Fruit fly (Drosophila melanogaster) whole organism, embryonic: ENCODE measurements around the gene Paf-AHalpha.

Experiments used
- Abd-B ChIP-seq: fragments of 200-800 bp; sonication (Bioruptor generic); optimal IDR thresholded peaks from 2 replicates; lab custom pipeline; 2018; ENCODE audit warnings: missing biosample characterization, mild to moderate bottlenecking, missing genetic modification characterization, moderate library complexity
- B-H2 ChIP-seq: fragments of 200-800 bp; sonication (Bioruptor generic); optimal IDR thresholded peaks from 2 replicates; lab custom pipeline; 2018; ENCODE audit warnings: missing biosample characterization, mild to moderate bottlenecking, missing genetic modification characterization
- CG10267 ChIP-seq: fragments of 200-800 bp; sonication (Bioruptor generic); optimal IDR thresholded peaks from 2 replicates; lab custom pipeline; 2018; ENCODE audit warnings: missing biosample characterization, mild to moderate bottlenecking, missing genetic modification characterization, moderate library complexity
- CG10274 ChIP-seq: fragments of 200-800 bp; sonication (Bioruptor generic); optimal IDR thresholded peaks from 3 replicates; lab custom pipeline; 2017; ENCODE audit warnings: missing biosample characterization, mild to moderate bottlenecking, missing genetic modification characterization
- CG11560 ChIP-seq: fragments of 200-800 bp; sonication (Bioruptor generic); IDR thresholded peaks from 3 replicates; pipeline ENCODE4 v1.3.6; 2022; ENCODE audit warnings: missing biosample characterization, missing genetic modification characterization
- CG15479 ChIP-seq: fragments of 200-800 bp; sonication (Bioruptor generic); optimal IDR thresholded peaks from 3 replicates; lab custom pipeline; 2019; ENCODE audit warnings: missing biosample characterization, mild to moderate bottlenecking, missing genetic modification characterization, moderate library complexity
- CG18619 ChIP-seq: fragments of 200-800 bp; sonication (Bioruptor generic); optimal IDR thresholded peaks from 3 replicates; lab custom pipeline; 2017; ENCODE audit warnings: missing biosample characterization, mild to moderate bottlenecking, missing genetic modification characterization
- CG2120 ChIP-seq: fragments of 200-800 bp; sonication (Bioruptor generic); optimal IDR thresholded peaks from 3 replicates; lab custom pipeline; 2016; ENCODE audit warnings: missing biosample characterization, missing genetic modification characterization
- CG31224 ChIP-seq: fragments of 200-800 bp; sonication (Bioruptor generic); IDR thresholded peaks from 2 replicates; pipeline ENCODE4 v1.3.6; 2022; ENCODE audit warnings: missing biosample characterization, missing genetic modification characterization
- CG31388 ChIP-seq: fragments of 200-800 bp; sonication (Bioruptor generic); optimal IDR thresholded peaks from 2 replicates; lab custom pipeline; 2016; ENCODE audit warnings: missing biosample characterization, missing genetic modification characterization
- CG34376 ChIP-seq: fragments of 200-800 bp; sonication (Bioruptor generic); optimal IDR thresholded peaks from 2 replicates; lab custom pipeline; 2018; ENCODE audit warnings: missing biosample characterization, mild to moderate bottlenecking, missing genetic modification characterization
- CG3847 ChIP-seq: fragments of 200-800 bp; sonication (Bioruptor generic); IDR thresholded peaks from 2 replicates; pipeline ENCODE4 v1.3.6; 2022; ENCODE audit warnings: missing biosample characterization, missing genetic modification characterization
- CG3995 ChIP-seq: fragments of 200-800 bp; sonication (Bioruptor generic); optimal IDR thresholded peaks from 3 replicates; lab custom pipeline; 2016; ENCODE audit warnings: missing biosample characterization, missing genetic modification characterization
- CG4707 ChIP-seq: fragments of 200-800 bp; sonication (Bioruptor generic); optimal IDR thresholded peaks from 2 replicates; lab custom pipeline; 2018; ENCODE audit warnings: missing biosample characterization, mild to moderate bottlenecking, missing genetic modification characterization, moderate library complexity
- CG6791 ChIP-seq: fragments of 200-800 bp; sonication (Bioruptor generic); IDR thresholded peaks from 3 replicates; pipeline ENCODE4 v1.3.6; 2022; ENCODE audit warnings: missing biosample characterization, missing genetic modification characterization; ENCODE audit not compliant: partially characterized antibody
- CG7271 ChIP-seq: fragments of 200-800 bp; sonication (Bioruptor generic); optimal IDR thresholded peaks from 2 replicates; lab custom pipeline; 2018; ENCODE audit warnings: missing biosample characterization, mild to moderate bottlenecking, missing genetic modification characterization, moderate library complexity
- CG7372 ChIP-seq: fragments of 200-800 bp; sonication (Bioruptor generic); IDR thresholded peaks from 2 replicates; pipeline ENCODE4 v1.3.6; 2022; ENCODE audit warnings: missing biosample characterization, missing genetic modification characterization
- CG7556 ChIP-seq: fragments of 200-800 bp; sonication (Bioruptor generic); optimal IDR thresholded peaks from 2 replicates; lab custom pipeline; 2017; ENCODE audit warnings: missing biosample characterization, mild to moderate bottlenecking, missing genetic modification characterization
- CG7786 ChIP-seq: fragments of 200-800 bp; sonication (Bioruptor generic); optimal IDR thresholded peaks from 2 replicates; lab custom pipeline; 2016; ENCODE audit warnings: missing biosample characterization, missing genetic modification characterization
- CG8924 ChIP-seq: fragments of 200-800 bp; optimal IDR thresholded peaks from 3 replicates; lab custom pipeline; 2019; ENCODE audit warnings: missing biosample characterization, mild to moderate bottlenecking, missing genetic modification characterization, moderate library complexity
- ERR ChIP-seq: fragments of 200-800 bp; sonication (Bioruptor generic); optimal IDR thresholded peaks from 2 replicates; lab custom pipeline; 2016; ENCODE audit warnings: missing biosample characterization, missing genetic modification characterization
- HmgZ ChIP-seq: fragments of 200-800 bp; sonication (Bioruptor generic); optimal IDR thresholded peaks from 2 replicates; lab custom pipeline; 2018; ENCODE audit warnings: missing biosample characterization, mild to moderate bottlenecking, missing genetic modification characterization
- Med ChIP-seq: fragments of 200-800 bp; sonication (Bioruptor generic); peaks from one replicate; lab custom pipeline; 2016; ENCODE audit warnings: missing biosample characterization, missing genetic modification characterization, mild to moderate bottlenecking, inconsistent platforms, moderate library complexity
- Pdp1 ChIP-seq, 2 experiments: fragments of 200-800 bp; sonication (Bioruptor generic); optimal IDR thresholded peaks; 3 replicates each; lab custom pipeline; 2016; ENCODE audit warnings: missing biosample characterization in 2 of 2, missing genetic modification characterization in 2 of 2, mild to moderate bottlenecking in 1 of 2, moderate library complexity in 1 of 2
- Scr ChIP-seq: fragments of 200-800 bp; sonication (Bioruptor generic); IDR thresholded peaks from 2 replicates; pipeline ENCODE4 v1.3.6; 2022; ENCODE audit warnings: missing biosample characterization, missing genetic modification characterization; ENCODE audit not compliant: partially characterized antibody
- Sin3A ChIP-seq: fragments of >200 bp; optimal IDR thresholded peaks from 2 replicates; lab custom pipeline; 2018
- ap ChIP-seq: fragments of 200-800 bp; sonication (Bioruptor generic); IDR thresholded peaks from 2 replicates; pipeline ENCODE4 v1.3.6; 2022; ENCODE audit warnings: missing biosample characterization, missing genetic modification characterization
- ash1 ChIP-seq: fragments of 200-800 bp; sonication (Bioruptor generic); optimal IDR thresholded peaks from 2 replicates; lab custom pipeline; 2018; ENCODE audit warnings: missing biosample characterization, mild to moderate bottlenecking, missing genetic modification characterization
- cg ChIP-seq: fragments of 200-800 bp; sonication (Bioruptor generic); optimal IDR thresholded peaks from 3 replicates; lab custom pipeline; 2019; ENCODE audit warnings: missing biosample characterization, mild to moderate bottlenecking, missing genetic modification characterization, moderate library complexity
- chinmo ChIP-seq: fragments of 200-800 bp; sonication (Bioruptor generic); IDR thresholded peaks from 4 replicates; pipeline ENCODE4 v1.3.6; 2022; ENCODE audit warnings: missing biosample characterization, missing genetic modification characterization; ENCODE audit not compliant: partially characterized antibody
- en ChIP-seq: fragments of 200-800 bp; sonication (Bioruptor generic); optimal IDR thresholded peaks from 2 replicates; lab custom pipeline; 2016; ENCODE audit warnings: missing biosample characterization, missing genetic modification characterization
- exex ChIP-seq: fragments of 200-800 bp; sonication (Bioruptor generic); optimal IDR thresholded peaks from 4 replicates; lab custom pipeline; 2018; ENCODE audit warnings: missing biosample characterization, mild to moderate bottlenecking, missing genetic modification characterization, moderate library complexity
- fd3F ChIP-seq: fragments of 200-800 bp; sonication (Bioruptor generic); optimal IDR thresholded peaks from 2 replicates; lab custom pipeline; 2018; ENCODE audit warnings: missing biosample characterization, mild to moderate bottlenecking, missing genetic modification characterization, moderate library complexity
- fru ChIP-seq: fragments of >200 bp; optimal IDR thresholded peaks from 2 replicates; lab custom pipeline; 2017
- grau ChIP-seq: fragments of 200-800 bp; optimal IDR thresholded peaks from 3 replicates; lab custom pipeline; 2019; ENCODE audit warnings: missing biosample characterization, mild to moderate bottlenecking, missing genetic modification characterization, moderate library complexity
- h ChIP-seq: fragments of >200 bp; optimal IDR thresholded peaks from 2 replicates; lab custom pipeline; 2017
- hbn ChIP-seq: fragments of 200-800 bp; sonication (Bioruptor generic); IDR thresholded peaks from 2 replicates; pipeline ENCODE4 v1.3.6; 2022; ENCODE audit warnings: missing biosample characterization, missing genetic modification characterization; ENCODE audit not compliant: partially characterized antibody
- hkb ChIP-seq, 2 experiments: fragments of 200-800 bp in 1 of 2; fragments of >200 bp in 1 of 2; sonication (Bioruptor generic) in 1 of 2; IDR thresholded peaks in 1 of 2; optimal IDR thresholded peaks in 1 of 2; 2 replicates each; pipeline versions ENCODE4 v1.3.6 to Lab custom; 2017 to 2022; ENCODE audit warnings: missing biosample characterization in 1 of 2, missing genetic modification characterization in 1 of 2
- mam ChIP-seq: fragments of 200-800 bp; sonication (Bioruptor generic); optimal IDR thresholded peaks from 3 replicates; lab custom pipeline; 2016; ENCODE audit warnings: missing biosample characterization, missing genetic modification characterization
- nerfin-1 ChIP-seq: fragments of 200-800 bp; sonication (Bioruptor generic); optimal IDR thresholded peaks from 3 replicates; lab custom pipeline; 2019; ENCODE audit warnings: missing biosample characterization, mild to moderate bottlenecking, missing genetic modification characterization, moderate library complexity
- odd ChIP-seq: fragments of 200-800 bp; sonication (Bioruptor generic); optimal IDR thresholded peaks from 2 replicates; lab custom pipeline; 2017; ENCODE audit warnings: missing biosample characterization, mild to moderate bottlenecking, missing genetic modification characterization
- org-1 ChIP-seq: fragments of 200-800 bp; sonication (Bioruptor generic); optimal IDR thresholded peaks from 2 replicates; lab custom pipeline; 2017; ENCODE audit warnings: missing biosample characterization, missing genetic modification characterization
- sd ChIP-seq: fragments of 200-800 bp; sonication (Bioruptor generic); optimal IDR thresholded peaks from 3 replicates; lab custom pipeline; 2018; ENCODE audit warnings: missing biosample characterization, mild to moderate bottlenecking, missing genetic modification characterization, moderate library complexity
- sens ChIP-seq: fragments of 200-800 bp; sonication (Bioruptor generic); peaks from one replicate; lab custom pipeline; 2016; ENCODE audit warnings: missing biosample characterization, missing genetic modification characterization
- sens-2 ChIP-seq: fragments of 200-800 bp; sonication (Bioruptor generic); IDR thresholded peaks from 2 replicates; pipeline ENCODE4 v1.3.6; 2022; ENCODE audit warnings: missing biosample characterization, missing genetic modification characterization
- sug ChIP-seq: fragments of 200-800 bp; optimal IDR thresholded peaks from 2 replicates; lab custom pipeline; 2019; ENCODE audit warnings: missing biosample characterization, mild to moderate bottlenecking, missing genetic modification characterization, moderate library complexity
- tap ChIP-seq: fragments of 200-800 bp; optimal IDR thresholded peaks from 3 replicates; lab custom pipeline; 2019; ENCODE audit warnings: missing biosample characterization, mild to moderate bottlenecking, missing genetic modification characterization, moderate library complexity

The Paf-AHalpha gene

DNA sequence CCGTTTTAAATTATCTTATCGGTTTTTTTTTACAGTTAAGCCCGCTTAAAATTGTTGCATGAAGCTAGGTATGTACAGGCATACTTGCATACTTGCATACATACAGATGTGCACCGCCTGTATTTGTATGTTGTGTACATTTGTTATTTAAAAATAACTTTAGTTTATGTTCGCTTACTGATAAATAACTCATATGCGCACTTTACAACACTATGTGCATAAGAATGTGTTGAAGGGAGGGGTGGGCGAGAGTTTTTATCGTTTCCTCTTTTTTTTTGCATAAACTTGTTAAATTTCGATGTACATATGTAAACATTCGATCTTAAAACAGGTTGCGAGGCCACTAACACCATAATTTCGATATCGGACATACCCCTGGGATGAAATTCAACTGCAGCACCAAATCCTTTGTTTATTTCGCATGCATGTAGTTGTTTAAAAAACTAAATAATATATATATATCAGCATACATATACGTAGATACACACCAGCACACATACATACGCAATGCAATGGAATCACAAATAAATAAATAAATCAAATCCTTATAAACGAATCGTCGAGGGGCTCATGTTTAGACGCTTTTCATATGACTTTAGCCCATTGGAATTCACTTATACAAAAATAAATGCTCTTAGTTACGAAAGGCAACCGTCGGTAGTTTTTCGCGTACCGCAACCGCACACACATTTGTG lies 25.5 kb downstream of the Paf-AHalpha start:
- TF ChIP-seq nerfin-1 (peak; percentile 59), hkb (optimal IDR thresholded peaks at IDR 0.05; lab: Kevin White, UChicago) (no peak), hkb (GFP tag; IDR thresholded peaks at IDR 0.05; lab: Robert Waterston, UW) (no peak), chinmo (GFP tag; lab: Robert Waterston, UW) (0 out of 4 replicates have a peak, but pooled peaks have one; percentile 58), sens (GFP tag; lab: Kevin White, UChicago) (peak; percentile 39), cg (GFP tag; lab: Kevin White, UChicago) (peak; percentile 68), CG8924 (tag; lab: Kevin White, UChicago) (peak; percentile 53), org-1 (no peak), mam (GFP tag; lab: Kevin White, UChicago) (no peak), CG31388 (GFP tag; lab: Kevin White, UChicago) (no peak), sd (peak; percentile 60), CG10267 (tag; lab: Kevin White, UChicago) (peak; percentile 66), hbn (GFP tag; lab: Robert Waterston, UW) (no peak), CG7271 (tag; lab: Kevin White, UChicago) (no peak), ash1 (GFP tag; lab: Kevin White, UChicago) (no peak), Med (peak; percentile 35)

- TF ChIP-seq tap (tag; lab: Kevin White, UChicago), result no peak
- TF ChIP-seq fru, result no peak
- peak; percentile 0 for TF ChIP-seq B-H2
- TF ChIP-seq Pdp1 (GFP tag; optimal IDR thresholded peaks at IDR 0.05; lab: Kevin White, UChicago), result peak in 1 of 2 experiments; percentile 54
- peak; percentile 60 for TF ChIP-seq grau (tag; lab: Kevin White, UChicago)
- peak; percentile 9 for TF ChIP-seq cg (GFP tag; lab: Kevin White, UChicago)
- peak; percentile 17 for TF ChIP-seq CG15479 (GFP tag; lab: Kevin White, UChicago)
- peak; percentile 58 for TF ChIP-seq Med
- TF ChIP-seq CG31224 (GFP tag; lab: Robert Waterston, UW), result no peak
- TF ChIP-seq CG3847 (GFP tag; lab: Robert Waterston, UW), result no peak
- TF ChIP-seq CG10274 (GFP tag; lab: Kevin White, UChicago), result no peak
- TF ChIP-seq ap (GFP tag; lab: Robert Waterston, UW), result no peak
- no peak for TF ChIP-seq en (GFP tag; lab: Kevin White, UChicago)
- TF ChIP-seq CG3995, result no peak
- TF ChIP-seq CG34376 (GFP tag; lab: Kevin White, UChicago), result peak; percentile 30
- no peak for TF ChIP-seq Abd-B (GFP tag; lab: Kevin White, UChicago)
- peak; percentile 19 for TF ChIP-seq sug
- peak; percentile 70 for TF ChIP-seq exex (tag; lab: Kevin White, UChicago)
- no peak for TF ChIP-seq CG7556 (GFP tag; lab: Kevin White, UChicago)
- no peak for TF ChIP-seq sens-2 (GFP tag; lab: Robert Waterston, UW)
- TF ChIP-seq, all 482 proteins: peak for 9
Observed at dm6 chrX:15758692-15759240, 26.6 kb downstream of the Paf-AHalpha start.

DNA sequence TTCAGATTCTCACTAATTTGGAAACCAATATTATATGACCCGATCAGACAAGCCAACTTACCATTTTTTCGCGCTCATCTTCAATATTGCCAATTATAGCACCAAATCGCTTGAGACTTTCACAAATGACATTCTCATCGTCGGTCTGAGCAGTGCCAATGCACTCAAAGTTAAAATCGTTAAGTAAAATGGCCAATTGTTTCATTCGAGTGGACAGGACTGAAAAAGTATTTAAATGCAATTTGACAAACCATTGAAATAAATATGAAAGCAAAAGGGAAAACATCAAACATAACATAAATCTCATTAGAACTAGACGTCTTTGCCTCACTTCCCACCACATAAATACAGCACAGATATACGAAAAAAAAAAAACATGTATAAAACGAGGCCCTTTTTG lies 29.4 kb downstream of the Paf-AHalpha start, which contains the start of gene CG8260:
Gene CG8260, plus strand, starts transcription at position 301 of the 400 bp plus-strand sequence.
- TF ChIP-seq CG4707 (GFP tag; lab: Kevin White, UChicago), result no peak
- no peak for TF ChIP-seq CG2120 (GFP tag; lab: Kevin White, UChicago)
- TF ChIP-seq fd3F (GFP tag; lab: Kevin White, UChicago), result no peak
- no peak for TF ChIP-seq h (lab: Kevin White, UChicago)
- no peak for TF ChIP-seq ERR
- no peak for TF ChIP-seq Sin3A (lab: Kevin White, UChicago)
- TF ChIP-seq CG18619 (GFP tag; lab: Kevin White, UChicago), result no peak
- TF ChIP-seq CG7786, result no peak
- no peak for TF ChIP-seq odd (GFP tag; lab: Kevin White, UChicago)
- TF ChIP-seq CG7372, result no peak
- TF ChIP-seq CG11560 (tag; lab: Robert Waterston, UW), result no peak
- no peak for TF ChIP-seq fru
- no peak for TF ChIP-seq HmgZ (tag; lab: Kevin White, UChicago)
- no peak for TF ChIP-seq CG6791 (GFP tag; lab: Robert Waterston, UW)
- TF ChIP-seq sd, result no peak
- TF ChIP-seq Scr, result no peak
- no peak for TF ChIP-seq CG15479 (GFP tag; lab: Kevin White, UChicago)
